Worm (Caenorhabditis elegans) whole organism, L2 larva: ENCODE results near the gene twk-35.

ENCODE experiments used
- C34F6.9 ChIP-seq: fragments of 150-350 bp; optimal IDR thresholded peaks from 2 replicates; lab custom pipeline; 2014; ENCODE audit warnings: missing biosample characterization, missing genetic modification characterization
- F13H6.1 ChIP-seq: sonication (generic microtip); optimal IDR thresholded peaks from 2 replicates; lab custom pipeline; 2016; ENCODE audit warnings: missing genetic modification characterization, missing compliant biosample characterization
- Y55F3AM.14 ChIP-seq: fragments of 200-800 bp; sonication (Bioruptor generic); optimal IDR thresholded peaks from 2 replicates; lab custom pipeline; 2018; ENCODE audit warnings: mild to moderate bottlenecking, missing genetic modification characterization, missing compliant biosample characterization
- ZK546.5 ChIP-seq: sonication (generic microtip); optimal IDR thresholded peaks from 2 replicates; lab custom pipeline; 2017; ENCODE audit warnings: missing biosample characterization, missing genetic modification characterization
- alr-1 ChIP-seq: fragments of 150-350 bp; optimal IDR thresholded peaks from 2 replicates; lab custom pipeline; 2014; ENCODE audit warnings: missing biosample characterization, missing genetic modification characterization
- aly-2 ChIP-seq: fragments of 150-350 bp; optimal IDR thresholded peaks from 2 replicates; lab custom pipeline; 2014; ENCODE audit warnings: missing biosample characterization, missing genetic modification characterization
- blmp-1 ChIP-seq: sonication (generic microtip); optimal IDR thresholded peaks from 2 replicates; lab custom pipeline; 2017; ENCODE audit warnings: missing genetic modification characterization, mild to moderate bottlenecking, missing compliant biosample characterization, antibody characterized with exemption, moderate library complexity; ENCODE audit not compliant: insufficient read depth
- ceh-16 ChIP-seq: fragments of 150-350 bp; optimal IDR thresholded peaks from 2 replicates; lab custom pipeline; 2014; ENCODE audit warnings: missing biosample characterization, missing genetic modification characterization
- ceh-82 ChIP-seq: fragments of 150-350 bp; optimal IDR thresholded peaks from 2 replicates; lab custom pipeline; 2014; ENCODE audit warnings: missing biosample characterization, missing genetic modification characterization
- crh-2 ChIP-seq: sonication (generic microtip); optimal IDR thresholded peaks from 2 replicates; lab custom pipeline; 2017; ENCODE audit warnings: missing biosample characterization, missing genetic modification characterization
- dmd-4 ChIP-seq: sonication (generic microtip); optimal IDR thresholded peaks from 2 replicates; lab custom pipeline; 2017; ENCODE audit warnings: missing biosample characterization, missing genetic modification characterization
- egl-27 ChIP-seq: sonication (generic microtip); optimal IDR thresholded peaks from 3 replicates; lab custom pipeline; 2017; ENCODE audit warnings: missing biosample characterization, missing genetic modification reagents, missing genetic modification characterization
- gmeb-1 ChIP-seq: fragments of 150-350 bp; optimal IDR thresholded peaks from 2 replicates; lab custom pipeline; 2014; ENCODE audit warnings: missing biosample characterization, missing genetic modification characterization
- lin-11 ChIP-seq: fragments of 150-350 bp; sonication (generic microtip); optimal IDR thresholded peaks from 2 replicates; lab custom pipeline; 2014; ENCODE audit warnings: missing biosample characterization, missing genetic modification characterization, inconsistent platforms, mixed read lengths
- lin-13 ChIP-seq: fragments of 150-350 bp; optimal IDR thresholded peaks from 2 replicates; lab custom pipeline; 2014; ENCODE audit warnings: missing biosample characterization, missing genetic modification reagents, missing genetic modification characterization
- lsy-2 ChIP-seq, 2 experiments: fragments of 150-350 bp in 1 of 2; sonication (generic microtip) in 1 of 2; optimal IDR thresholded peaks; 2 replicates each; lab custom pipeline; 2014 to 2017; ENCODE audit warnings: missing biosample characterization in 2 of 2, missing genetic modification characterization in 2 of 2
- mab-5 ChIP-seq: fragments of 150-350 bp; optimal IDR thresholded peaks from 2 replicates; lab custom pipeline; 2014; ENCODE audit warnings: missing biosample characterization, missing genetic modification characterization
- mbf-1 ChIP-seq: sonication (generic microtip); optimal IDR thresholded peaks from 2 replicates; lab custom pipeline; 2017; ENCODE audit warnings: missing biosample characterization, missing genetic modification characterization
- mdl-1 ChIP-seq, 2 experiments: fragments of 150-350 bp in 1 of 2; sonication (generic microtip) in 1 of 2; optimal IDR thresholded peaks; 2 replicates each; lab custom pipeline; 2017; ENCODE audit warnings: missing biosample characterization in 2 of 2, missing genetic modification characterization in 2 of 2
- nhr-10 ChIP-seq: sonication (generic microtip); optimal IDR thresholded peaks from 2 replicates; lab custom pipeline; 2017; ENCODE audit warnings: missing biosample characterization, missing genetic modification characterization
- nhr-11 ChIP-seq: fragments of 150-350 bp; optimal IDR thresholded peaks from 2 replicates; lab custom pipeline; 2014; ENCODE audit warnings: missing biosample characterization, missing genetic modification characterization
- nhr-129 ChIP-seq: fragments of 150-350 bp; optimal IDR thresholded peaks from 2 replicates; lab custom pipeline; 2014; ENCODE audit warnings: missing biosample characterization, missing genetic modification characterization
- nhr-21 ChIP-seq: fragments of 150-350 bp; optimal IDR thresholded peaks from 2 replicates; lab custom pipeline; 2014; ENCODE audit warnings: missing biosample characterization, missing genetic modification characterization
- nhr-237 ChIP-seq: fragments of 150-350 bp; optimal IDR thresholded peaks from 2 replicates; lab custom pipeline; 2014; ENCODE audit warnings: missing biosample characterization, missing genetic modification characterization
- nhr-6 ChIP-seq: fragments of 150-350 bp; optimal IDR thresholded peaks from 2 replicates; lab custom pipeline; 2014; ENCODE audit warnings: missing biosample characterization, missing genetic modification characterization
- nhr-77 ChIP-seq: fragments of 150-350 bp; optimal IDR thresholded peaks from 2 replicates; lab custom pipeline; 2014; ENCODE audit warnings: missing biosample characterization, missing genetic modification characterization
- peb-1 ChIP-seq: fragments of 150-350 bp; optimal IDR thresholded peaks from 2 replicates; lab custom pipeline; 2014; ENCODE audit warnings: missing biosample characterization, missing genetic modification characterization
- sem-4 ChIP-seq: fragments of 150-350 bp; optimal IDR thresholded peaks from 2 replicates; lab custom pipeline; 2014; ENCODE audit warnings: missing biosample characterization, missing genetic modification reagents, missing genetic modification characterization
- skn-1 ChIP-seq: sonication (generic microtip); optimal IDR thresholded peaks from 2 replicates; lab custom pipeline; 2017; ENCODE audit warnings: missing biosample characterization, missing genetic modification characterization
- sma-3 ChIP-seq: sonication (generic microtip); optimal IDR thresholded peaks from 2 replicates; lab custom pipeline; 2016; ENCODE audit warnings: missing genetic modification reagents, missing genetic modification characterization, missing compliant biosample characterization
- sma-9 ChIP-seq, 2 experiments: fragments of 150-350 bp in 1 of 2; sonication (generic microtip) in 1 of 2; optimal IDR thresholded peaks; 2 replicates each; lab custom pipeline; 2014 to 2016; ENCODE audit warnings: missing genetic modification characterization in 2 of 2, mild to moderate bottlenecking in 1 of 2, missing biosample characterization in 1 of 2, missing compliant biosample characterization in 1 of 2, missing genetic modification reagents in 1 of 2, moderate library complexity in 1 of 2
- snpc-4 ChIP-seq: fragments of 150-350 bp; optimal IDR thresholded peaks from 2 replicates; lab custom pipeline; 2014; ENCODE audit warnings: missing biosample characterization, missing genetic modification characterization
- unc-39 ChIP-seq: fragments of 150-350 bp; optimal IDR thresholded peaks from 2 replicates; lab custom pipeline; 2014; ENCODE audit warnings: missing biosample characterization, missing genetic modification characterization
- unc-55 ChIP-seq: fragments of 150-350 bp; sonication (generic microtip); optimal IDR thresholded peaks from 3 replicates; lab custom pipeline; 2014; ENCODE audit warnings: missing biosample characterization, missing genetic modification reagents, missing genetic modification characterization
- unc-62 ChIP-seq: fragments of 150-350 bp; optimal IDR thresholded peaks from 2 replicates; lab custom pipeline; 2014; ENCODE audit warnings: missing biosample characterization, missing genetic modification reagents, missing genetic modification characterization
- zag-1 ChIP-seq: fragments of 150-350 bp; optimal IDR thresholded peaks from 2 replicates; lab custom pipeline; 2014; ENCODE audit warnings: missing biosample characterization, missing genetic modification characterization
- ztf-1 ChIP-seq: fragments of 200-800 bp; sonication (Bioruptor generic); conservative IDR thresholded peaks from 2 replicates; pipeline ENCODE4 v1.3.6; 2022; ENCODE audit warnings: missing genetic modification characterization, missing compliant biosample characterization
- ztf-11 ChIP-seq: sonication (generic microtip); optimal IDR thresholded peaks from 2 replicates; lab custom pipeline; 2017; ENCODE audit warnings: missing biosample characterization, missing genetic modification characterization

Gene twk-35

DNA sequence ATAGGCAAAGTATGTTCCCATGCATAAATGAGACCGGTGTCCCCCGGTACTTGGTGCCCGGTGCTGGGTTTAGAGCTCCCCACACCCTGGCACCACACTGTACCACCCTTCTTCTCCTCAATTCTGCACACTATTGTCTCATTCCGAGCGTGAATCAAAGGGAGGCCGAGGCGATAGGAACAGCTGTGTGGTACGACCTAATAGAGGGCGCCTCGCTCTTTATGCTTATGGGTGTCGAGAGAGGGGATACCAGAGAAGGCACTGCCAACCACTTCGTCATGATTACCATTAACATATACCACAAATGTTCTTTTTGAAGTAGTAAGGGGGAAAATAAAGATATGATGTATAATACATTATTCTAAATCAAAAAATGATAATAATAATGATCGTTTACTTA is 7.9 kb downstream of the twk-35 start:
- TF ChIP-seq peb-1 (tag; lab: Kevin White, UChicago) (no peak), aly-2 (tag; lab: Kevin White, UChicago) (no peak), nhr-10 (no peak), F13H6.1 (no peak), nhr-129 (tag; lab: Kevin White, UChicago) (no peak), mbf-1 (no peak), nhr-21 (no peak)

DNA sequence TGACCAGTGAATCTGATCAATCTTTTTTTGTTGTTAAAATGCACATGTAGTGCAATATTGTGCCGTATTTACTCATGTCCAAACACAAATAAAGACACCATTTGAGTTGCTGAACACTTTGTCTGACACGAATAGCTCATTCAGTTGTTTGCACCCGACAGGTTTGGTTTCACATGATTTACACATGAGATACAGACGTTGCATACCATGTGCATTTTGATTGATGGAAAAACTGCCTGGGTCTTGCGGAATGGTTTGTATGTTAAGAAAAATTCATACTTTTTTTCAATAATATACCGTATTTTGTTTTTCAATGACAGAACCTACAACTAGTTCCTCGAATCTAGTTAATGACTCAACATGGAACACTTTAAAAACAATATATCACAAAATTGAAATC is 8.4 kb downstream of the twk-35 start:
- no peak for TF ChIP-seq nhr-237
- no peak for TF ChIP-seq ztf-1 (GFP tag; lab: Robert Waterston, UW)
- no peak for TF ChIP-seq peb-1 (tag; lab: Kevin White, UChicago)
- no peak for TF ChIP-seq mab-5
- no peak for TF ChIP-seq mdl-1 (tag; optimal IDR thresholded peaks at IDR 0.05; lab: Kevin White, UChicago)
- TF ChIP-seq lin-11 (tag; lab: Kevin White, UChicago): no peak
- no peak for TF ChIP-seq ceh-16 (tag; lab: Kevin White, UChicago)
- no peak for TF ChIP-seq nhr-21
- TF ChIP-seq nhr-11 (tag; lab: Kevin White, UChicago): no peak
- no peak for TF ChIP-seq lin-13 (GFP tag; lab: Kevin White, UChicago)
- TF ChIP-seq gmeb-1 (tag; lab: Kevin White, UChicago): no peak
- TF ChIP-seq crh-2: no peak
- TF ChIP-seq ZK546.5: no peak
- TF ChIP-seq nhr-77 (tag; lab: Kevin White, UChicago): no peak
- TF ChIP-seq sma-9 (GFP tag; optimal IDR thresholded peaks at IDR 0.05; lab: Kevin White, UChicago): no peak
- no peak for TF ChIP-seq sma-9 (tag; optimal IDR thresholded peaks at IDR 0.05; lab: Kevin White, UChicago)
- no peak for TF ChIP-seq sma-3 (GFP tag; lab: Kevin White, UChicago)
- no peak for TF ChIP-seq dmd-4
- no peak for TF ChIP-seq skn-1
- no peak for TF ChIP-seq mbf-1
- no peak for TF ChIP-seq unc-62 (GFP tag; lab: Kevin White, UChicago)

DNA sequence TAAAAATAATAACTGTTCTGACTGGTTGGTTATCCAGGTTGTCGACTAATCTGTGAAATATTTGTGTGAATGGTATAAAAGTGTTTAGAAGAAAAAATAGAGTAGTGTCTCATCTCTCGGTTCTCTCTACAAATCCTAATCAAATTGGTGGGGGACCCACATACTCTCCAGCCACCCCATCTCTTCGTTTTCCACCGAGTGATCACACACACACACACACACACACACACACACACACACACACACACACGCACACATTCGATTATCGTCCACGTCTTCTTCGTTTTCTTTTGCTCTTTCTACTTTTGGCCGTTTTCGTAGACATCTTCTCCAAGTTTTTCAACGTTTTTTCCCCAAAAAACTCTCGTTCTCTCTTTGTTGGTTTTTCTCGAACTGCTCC is 10.4 kb downstream of the twk-35 start:
- TF ChIP-seq zag-1 (tag; lab: Kevin White, UChicago) (peak; percentile 46), sem-4 (tag; lab: Kevin White, UChicago) (peak; percentile 26), unc-55 (peak; percentile 36), Y55F3AM.14 (no peak), nhr-77 (tag; lab: Kevin White, UChicago) (no peak), F13H6.1 (no peak), nhr-129 (tag; lab: Kevin White, UChicago) (peak; percentile 23)

DNA sequence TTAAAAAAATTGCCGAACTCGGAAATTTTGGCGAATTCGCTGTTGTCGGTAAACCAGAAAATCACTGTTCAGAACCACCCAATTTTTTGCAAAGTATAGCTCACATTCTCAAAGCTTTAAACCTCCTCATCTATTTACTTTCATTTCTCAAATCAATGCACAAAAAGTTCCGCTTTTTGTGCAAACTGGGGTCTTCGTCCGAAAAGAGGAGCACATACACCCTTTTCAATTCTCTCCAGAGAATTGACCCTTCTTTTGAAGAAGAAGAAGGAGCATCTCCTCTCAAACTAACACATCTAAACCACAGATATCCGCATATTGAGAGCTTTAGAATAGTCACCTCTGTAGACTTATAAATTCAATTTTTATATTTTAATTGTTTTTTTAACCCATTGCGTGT is 12.5 kb downstream of the twk-35 start:
- TF ChIP-seq unc-39 (tag; lab: Kevin White, UChicago) (no peak), ceh-82 (tag; lab: Kevin White, UChicago) (no peak), zag-1 (tag; lab: Kevin White, UChicago) (no peak), blmp-1 (tag; lab: Kevin White, UChicago) (no peak), nhr-10 (no peak), dmd-4 (no peak), mbf-1 (no peak), ztf-11 (tag; lab: Kevin White, UChicago) (no peak), Y55F3AM.14 (no peak), nhr-77 (tag; lab: Kevin White, UChicago) (no peak)
- TF ChIP-seq, all 48 proteins: peak for 0

DNA sequence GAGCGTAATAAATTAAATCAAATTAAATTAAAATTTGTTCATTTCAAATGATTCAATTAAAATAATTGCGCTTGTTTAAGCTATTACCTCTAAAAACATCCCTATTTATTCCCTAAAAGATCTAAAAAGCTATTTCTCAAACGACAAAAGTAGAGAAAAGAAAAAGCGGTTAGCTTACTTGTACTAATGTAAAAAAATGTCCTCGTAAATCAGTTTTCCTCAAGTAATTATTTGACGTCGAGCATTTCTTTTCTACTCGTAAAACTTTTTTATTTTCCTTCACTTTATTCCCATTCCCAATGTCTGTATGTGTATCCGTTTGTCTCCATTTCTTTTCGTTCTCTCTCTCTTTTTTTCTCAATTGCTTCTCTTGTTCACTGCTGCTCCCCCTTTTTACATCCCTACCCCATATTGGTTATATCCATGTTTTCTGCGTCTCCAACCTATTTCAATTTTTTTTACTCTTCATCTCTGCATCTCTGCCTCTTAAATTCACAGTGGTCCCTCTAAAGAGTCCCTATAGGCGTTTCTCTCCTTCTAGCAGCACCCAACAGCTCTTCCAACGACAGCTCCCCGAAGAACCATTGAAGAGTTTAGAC is 16.4 kb downstream of the twk-35 start, which contains the start of gene unc-80:
unc-80 (plus strand) TSS at position 533 of the 599 bp plus-strand sequence.
- TF ChIP-seq gmeb-1 (tag; lab: Kevin White, UChicago) (no peak), nhr-10 (no peak), unc-55 (peak; percentile 91), snpc-4 (tag; lab: Kevin White, UChicago) (peak; percentile 27), mdl-1 (tag; optimal IDR thresholded peaks at IDR 0.05; lab: Kevin White, UChicago) (no peak), nhr-6 (peak; percentile 37), nhr-11 (tag; lab: Kevin White, UChicago) (no peak), alr-1 (tag; lab: Kevin White, UChicago) (no peak), F13H6.1 (peak; percentile 42), sma-9 (GFP tag; optimal IDR thresholded peaks at IDR 0.05; lab: Kevin White, UChicago) (peak; percentile 62), sma-9 (tag; optimal IDR thresholded peaks at IDR 0.05; lab: Kevin White, UChicago) (no peak), sem-4 (tag; lab: Kevin White, UChicago) (peak; percentile 13), dmd-4 (no peak), crh-2 (peak; percentile 80), zag-1 (tag; lab: Kevin White, UChicago) (peak; percentile 83), lin-13 (GFP tag; lab: Kevin White, UChicago) (peak; percentile 36), lsy-2 (tag; optimal IDR thresholded peaks at IDR 0.05; lab: Kevin White, UChicago) (peak; percentile 30 to 68), egl-27 (tag; lab: Kevin White, UChicago) (peak; percentile 44), ztf-11 (tag; lab: Kevin White, UChicago) (no peak), nhr-77 (tag; lab: Kevin White, UChicago) (no peak), C34F6.9 (tag; lab: Kevin White, UChicago) (peak; percentile 82), nhr-129 (tag; lab: Kevin White, UChicago) (peak; percentile 61), ceh-82 (tag; lab: Kevin White, UChicago) (no peak)
